Fruit fly (Drosophila melanogaster): Measurements from ENCODE around the gene CG3165.

- TF ChIP-seq CG8301 (tag; optimal IDR thresholded peaks at IDR 0.05) (no peak), CG9948 (tag; optimal IDR thresholded peaks at IDR 0.05) (no peak), CG13204 (GFP tag; optimal IDR thresholded peaks at IDR 0.05) (no peak), gl (tag; optimal IDR thresholded peaks at IDR 0.05) (no peak), Snoo (tag; optimal IDR thresholded peaks at IDR 0.05) (no peak), rn (GFP tag; IDR thresholded peaks at IDR 0.05) (no peak), CG8159 (tag; optimal IDR thresholded peaks at IDR 0.05) (no peak), CG17806 (tag; optimal IDR thresholded peaks at IDR 0.05) (no peak), CG14655 (GFP tag; optimal IDR thresholded peaks at IDR 0.05) (no peak), fd96Ca (GFP tag; IDR thresholded peaks at IDR 0.05) (no peak), EcR (GFP tag; optimal IDR thresholded peaks at IDR 0.05) (no peak), CG34367 (tag; optimal IDR thresholded peaks at IDR 0.05) (no peak), D1 (tag; optimal IDR thresholded peaks at IDR 0.05) (no peak)
Observed at dm6 chr2L:2956992-2957391, 19.9 kb upstream of the CG3165 start.
